Worm (Caenorhabditis elegans): ENCODE data around the gene mam-4.

- no peak for TF ChIP-seq nhr-77 (tag; optimal IDR thresholded peaks at IDR 0.05)
- TF ChIP-seq nhr-11 (tag; optimal IDR thresholded peaks at IDR 0.05), result no peak
- no peak for TF ChIP-seq ama-1 (optimal IDR thresholded peaks at IDR 0.05)
- no peak for TF ChIP-seq nhr-28 (tag; optimal IDR thresholded peaks at IDR 0.05)
- no peak for TF ChIP-seq tbx-2 (tag; optimal IDR thresholded peaks at IDR 0.05)
- no peak for TF ChIP-seq xbp-1 (tag; optimal IDR thresholded peaks at IDR 0.05)
- no peak for TF ChIP-seq egl-27 (tag; optimal IDR thresholded peaks at IDR 0.05)
- TF ChIP-seq nhr-84 (tag; optimal IDR thresholded peaks at IDR 0.05), result no peak
Measured at ce11 chrV:11220415-11220814, 27.5 kb upstream of the mam-4 start.

Data from whole organism, L1 larva.